Worm (Caenorhabditis elegans): ENCODE measurements around the gene dyf-17.

DNA sequence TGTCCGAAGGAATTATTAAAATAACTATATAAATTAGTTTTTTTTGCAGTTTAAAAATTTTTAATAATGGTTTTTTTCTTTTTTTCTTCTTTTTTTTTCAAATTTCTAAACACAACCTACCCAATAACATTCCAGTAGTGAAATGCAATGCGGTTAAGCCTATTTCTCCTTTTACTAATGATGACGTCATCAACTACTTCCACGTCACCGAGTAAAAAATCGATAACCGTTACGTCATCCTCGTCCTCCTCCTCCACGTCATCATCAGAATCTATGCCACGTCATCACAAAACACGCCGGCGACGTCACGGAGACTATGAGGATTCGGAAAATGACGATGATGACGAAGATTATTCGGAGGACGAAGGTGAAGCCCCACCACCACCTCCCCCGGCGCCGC, 47.3 kb downstream of the dyf-17 start, which contains the start of gene hot-2:
- TF ChIP-seq unc-62 (GFP tag; optimal IDR thresholded peaks at IDR 0.05) (no peak), skn-1 (tag; optimal IDR thresholded peaks at IDR 0.05) (no peak), gmeb-1 (tag; optimal IDR thresholded peaks at IDR 0.05) (no peak), dmd-4 (tag; optimal IDR thresholded peaks at IDR 0.05) (no peak), nhr-237 (tag; optimal IDR thresholded peaks at IDR 0.05) (no peak), nhr-11 (tag; optimal IDR thresholded peaks at IDR 0.05) (no peak), lsy-2 (tag; optimal IDR thresholded peaks at IDR 0.05) (no peak), elt-3 (tag; optimal IDR thresholded peaks at IDR 0.05) (no peak), zag-1 (tag; optimal IDR thresholded peaks at IDR 0.05) (no peak), snpc-4 (tag; optimal IDR thresholded peaks at IDR 0.05) (no peak), nhr-6 (tag; optimal IDR thresholded peaks at IDR 0.05) (no peak), ztf-1 (GFP tag; conservative IDR thresholded peaks at IDR 0.05) (no peak)
